Worm (Caenorhabditis elegans) whole organism, L4/young adult: ENCODE data around the gene ftt-2.

ENCODE experiments used
- W03F9.2 ChIP-seq: fragments of 150-350 bp; optimal IDR thresholded peaks from 2 replicates; lab custom pipeline; 2014; ENCODE audit warnings: missing biosample characterization, missing genetic modification characterization
- dao-5 ChIP-seq: sonication (generic microtip); optimal IDR thresholded peaks from 2 replicates; lab custom pipeline; 2016; ENCODE audit warnings: missing genotype, missing genetic modification characterization, moderate library complexity, missing compliant biosample characterization
- him-1 ChIP-seq: sonication (generic microtip); optimal IDR thresholded peaks from 2 replicates; lab custom pipeline; 2016; ENCODE audit warnings: missing genotype, missing genetic modification reagents, missing genetic modification characterization, missing compliant biosample characterization

ce11 chrX:11621997-11622396, 16.8 kb upstream of the ftt-2 start, which contains the start of gene sto-3:
- TF ChIP-seq dao-5 (tag; lab: Kevin White, UChicago) (no peak), W03F9.2 (tag; lab: Kevin White, UChicago) (no peak), him-1 (tag; lab: Kevin White, UChicago) (no peak)
